Worm (Caenorhabditis elegans) whole organism, young adult: Measurements from ENCODE around the gene T04A6.2.

Experiments used
- B0336.3 ChIP-seq: fragments of 200-800 bp; sonication (Bioruptor generic); IDR thresholded peaks from 2 replicates; pipeline ENCODE4 v1.3.6; 2022; ENCODE audit warnings: missing genetic modification characterization, missing compliant biosample characterization
- C17E4.6 ChIP-seq: fragments of 200-800 bp; sonication (Bioruptor generic); IDR thresholded peaks from 2 replicates; pipeline ENCODE4 v1.3.6; 2022; ENCODE audit warnings: missing genetic modification reagents, missing genetic modification characterization, missing compliant biosample characterization
- D2030.7 ChIP-seq: fragments of 200-800 bp; sonication (Bioruptor generic); IDR thresholded peaks from 2 replicates; pipeline ENCODE4 v1.3.6; 2022; ENCODE audit warnings: missing genetic modification reagents, missing genetic modification characterization, missing compliant biosample characterization
- F10E7.11 ChIP-seq: sonication (generic microtip); optimal IDR thresholded peaks from 2 replicates; lab custom pipeline; 2017; ENCODE audit warnings: mild to moderate bottlenecking, missing genetic modification characterization, moderate library complexity, missing compliant biosample characterization
- F37B4.10 ChIP-seq: fragments of 200-800 bp; sonication (Bioruptor generic); IDR thresholded peaks from 2 replicates; pipeline ENCODE4 v1.3.6; 2022; ENCODE audit warnings: missing genetic modification characterization, missing compliant biosample characterization
- F39B2.1 ChIP-seq: fragments of 200-800 bp; sonication (Bioruptor generic); IDR thresholded peaks from 2 replicates; pipeline ENCODE4 v1.3.6; 2022; ENCODE audit warnings: missing genetic modification reagents, missing genetic modification characterization, missing compliant biosample characterization
- F55B11.4 ChIP-seq: sonication (generic microtip); optimal IDR thresholded peaks from 2 replicates; lab custom pipeline; 2016; ENCODE audit warnings: missing compliant biosample characterization, missing genetic modification characterization, borderline replicate concordance; ENCODE audit not compliant: insufficient read depth
- F57A8.1 ChIP-seq: fragments of 200-800 bp; sonication (Bioruptor generic); optimal IDR thresholded peaks from 2 replicates; lab custom pipeline; 2018; ENCODE audit warnings: mild to moderate bottlenecking, missing genetic modification characterization, moderate library complexity, missing compliant biosample characterization
- T07F8.4 ChIP-seq: sonication (generic microtip); optimal IDR thresholded peaks from 2 replicates; lab custom pipeline; 2016; ENCODE audit warnings: mild to moderate bottlenecking, missing genetic modification characterization, moderate library complexity, missing compliant biosample characterization
- T26A5.8 ChIP-seq: sonication (generic microtip); optimal IDR thresholded peaks from 2 replicates; lab custom pipeline; 2016; ENCODE audit warnings: missing genetic modification characterization, missing compliant biosample characterization
- Y56A3A.18 ChIP-seq: fragments of 200-800 bp; sonication (Bioruptor generic); IDR thresholded peaks from 2 replicates; pipeline ENCODE4 v1.3.6; 2022; ENCODE audit warnings: missing genetic modification reagents, missing genetic modification characterization, missing compliant biosample characterization
- Y67H2A.10 ChIP-seq: fragments of 200-800 bp; sonication (Bioruptor generic); conservative IDR thresholded peaks from 2 replicates; pipeline ENCODE4 v1.3.6; 2022; ENCODE audit warnings: missing genetic modification reagents, missing genetic modification characterization, missing compliant biosample characterization
- ama-1 ChIP-seq, 3 experiments: fragments of 150-350 bp in 1 of 3; sonication (generic microtip) in 2 of 3; optimal IDR thresholded peaks; 2 replicates each; lab custom pipeline; 2014 to 2018; ENCODE audit warnings: missing biosample characterization in 2 of 3, missing genetic modification characterization in 2 of 3, missing genetic modification reagents in 2 of 3
- aptf-2 ChIP-seq: fragments of 200-800 bp; sonication (Bioruptor generic); conservative IDR thresholded peaks from 2 replicates; pipeline ENCODE4 v1.3.6; 2022; ENCODE audit warnings: missing genetic modification reagents, missing genetic modification characterization, missing compliant biosample characterization
- aptf-3 ChIP-seq: fragments of 200-800 bp; sonication (Bioruptor generic); IDR thresholded peaks from 2 replicates; pipeline ENCODE4 v1.3.6; 2022; ENCODE audit warnings: missing genetic modification characterization, missing compliant biosample characterization
- attf-3 ChIP-seq: fragments of 200-800 bp; sonication (Bioruptor generic); conservative IDR thresholded peaks from 2 replicates; pipeline ENCODE4 v1.3.6; 2022; ENCODE audit warnings: missing genetic modification reagents, missing genetic modification characterization, missing compliant biosample characterization
- attf-5 ChIP-seq: fragments of 200-800 bp; sonication (Bioruptor generic); optimal IDR thresholded peaks from 2 replicates; lab custom pipeline; 2018; ENCODE audit warnings: mild to moderate bottlenecking, missing genetic modification characterization, missing compliant biosample characterization
- attf-6 ChIP-seq: fragments of 200-800 bp; sonication (Bioruptor generic); IDR thresholded peaks from 2 replicates; pipeline ENCODE4 v1.3.6; 2022; ENCODE audit warnings: missing genetic modification reagents, missing genetic modification characterization, missing compliant biosample characterization
- bed-1 ChIP-seq: fragments of 200-800 bp; sonication (Bioruptor generic); IDR thresholded peaks from 2 replicates; pipeline ENCODE4 v1.3.6; 2022; ENCODE audit warnings: missing genetic modification reagents, missing genetic modification characterization, missing compliant biosample characterization
- ceh-27 ChIP-seq: fragments of 200-800 bp; sonication (Bioruptor generic); optimal IDR thresholded peaks from 2 replicates; lab custom pipeline; 2018; ENCODE audit warnings: mild to moderate bottlenecking, missing genetic modification characterization, moderate library complexity, missing compliant biosample characterization
- die-1 ChIP-seq: sonication (generic microtip); optimal IDR thresholded peaks from 2 replicates; lab custom pipeline; 2016; ENCODE audit warnings: missing genotype, mild to moderate bottlenecking, missing genetic modification characterization, missing compliant biosample characterization
- dox-1 ChIP-seq: fragments of 200-800 bp; sonication (Bioruptor generic); IDR thresholded peaks from 2 replicates; pipeline ENCODE4 v1.3.6; 2022; ENCODE audit warnings: missing genetic modification reagents, missing genetic modification characterization, missing compliant biosample characterization
- dpff-1 ChIP-seq: sonication (generic microtip); optimal IDR thresholded peaks from 2 replicates; lab custom pipeline; 2017; ENCODE audit warnings: mild to moderate bottlenecking, missing genetic modification characterization, missing compliant biosample characterization
- dpl-1 ChIP-seq: fragments of 150-350 bp; optimal IDR thresholded peaks from 2 replicates; lab custom pipeline; 2014; ENCODE audit warnings: missing biosample characterization, missing genetic modification reagents, missing genetic modification characterization
- egl-18 ChIP-seq: fragments of 200-800 bp; sonication (Bioruptor generic); IDR thresholded peaks from 2 replicates; pipeline ENCODE4 v1.3.6; 2022; ENCODE audit warnings: missing genetic modification reagents, missing genetic modification characterization, missing compliant biosample characterization
- egrh-3 ChIP-seq: fragments of 200-800 bp; sonication (Bioruptor generic); IDR thresholded peaks from 2 replicates; pipeline ENCODE4 v1.3.6; 2022; ENCODE audit warnings: missing genetic modification reagents, missing genetic modification characterization, missing compliant biosample characterization
- hmg-1.2 ChIP-seq: fragments of 200-800 bp; sonication (Bioruptor generic); IDR thresholded peaks from 2 replicates; pipeline ENCODE4 v1.3.6; 2022; ENCODE audit warnings: missing genetic modification reagents, missing genetic modification characterization, missing compliant biosample characterization
- hmg-20 ChIP-seq: fragments of 200-800 bp; sonication (Bioruptor generic); IDR thresholded peaks from 2 replicates; pipeline ENCODE4 v1.3.6; 2022; ENCODE audit warnings: missing genetic modification reagents, missing genetic modification characterization, missing compliant biosample characterization
- hrde-1 ChIP-seq: sonication (generic microtip); optimal IDR thresholded peaks from 2 replicates; lab custom pipeline; 2016; ENCODE audit warnings: missing genetic modification characterization, mild to moderate bottlenecking, missing compliant biosample characterization, moderate library complexity, missing genotype, missing genetic modification reagents, borderline replicate concordance
- lin-26 ChIP-seq: fragments of 200-800 bp; sonication (Bioruptor generic); IDR thresholded peaks from 2 replicates; pipeline ENCODE4 v1.3.6; 2022; ENCODE audit warnings: missing genetic modification reagents, missing genetic modification characterization, missing compliant biosample characterization
- lin-40 ChIP-seq: sonication (generic microtip); optimal IDR thresholded peaks from 2 replicates; lab custom pipeline; 2016; ENCODE audit warnings: missing genetic modification characterization, mild to moderate bottlenecking, missing compliant biosample characterization, missing genotype, missing genetic modification reagents
- lin-54 ChIP-seq: fragments of 200-800 bp; sonication (Bioruptor generic); optimal IDR thresholded peaks from 2 replicates; lab custom pipeline; 2018; ENCODE audit warnings: mild to moderate bottlenecking, missing genetic modification characterization, missing compliant biosample characterization
- madf-3 ChIP-seq: fragments of 200-800 bp; sonication (Bioruptor generic); IDR thresholded peaks from 2 replicates; pipeline ENCODE4 v1.3.6; 2022; ENCODE audit warnings: missing genetic modification reagents, missing genetic modification characterization, missing compliant biosample characterization
- madf-6 ChIP-seq: fragments of 200-800 bp; sonication (Bioruptor generic); IDR thresholded peaks from 2 replicates; pipeline ENCODE4 v1.3.6; 2022; ENCODE audit warnings: missing genetic modification reagents, missing genetic modification characterization, missing compliant biosample characterization
- mel-28 ChIP-seq: sonication (generic microtip); optimal IDR thresholded peaks from 2 replicates; lab custom pipeline; 2016; ENCODE audit warnings: borderline replicate concordance, mild to moderate bottlenecking, missing genetic modification characterization, missing compliant biosample characterization
- nfya-2 ChIP-seq: fragments of 200-800 bp; sonication (Bioruptor generic); IDR thresholded peaks from 2 replicates; pipeline ENCODE4 v1.3.6; 2022; ENCODE audit warnings: missing genetic modification reagents, missing genetic modification characterization, missing compliant biosample characterization
- nfyb-1 ChIP-seq: fragments of 200-800 bp; sonication (Bioruptor generic); IDR thresholded peaks from 2 replicates; pipeline ENCODE4 v1.3.6; 2022; ENCODE audit warnings: missing genetic modification reagents, missing genetic modification characterization, missing compliant biosample characterization
- nhr-179 ChIP-seq: sonication (generic microtip); optimal IDR thresholded peaks from 2 replicates; lab custom pipeline; 2016; ENCODE audit warnings: mild to moderate bottlenecking, missing genetic modification characterization, missing compliant biosample characterization
- nhr-80 ChIP-seq: sonication (generic microtip); optimal IDR thresholded peaks from 2 replicates; lab custom pipeline; 2016; ENCODE audit warnings: missing genetic modification characterization, missing compliant biosample characterization
- rcor-1 ChIP-seq: fragments of 200-800 bp; sonication (Bioruptor generic); IDR thresholded peaks from 2 replicates; pipeline ENCODE4 v1.3.6; 2022; ENCODE audit warnings: missing genetic modification reagents, missing genetic modification characterization, missing compliant biosample characterization
- sdz-38 ChIP-seq: sonication (generic microtip); optimal IDR thresholded peaks from 2 replicates; lab custom pipeline; 2016; ENCODE audit warnings: missing genotype, missing genetic modification characterization, missing compliant biosample characterization
- sea-2 ChIP-seq: fragments of 200-800 bp; sonication (Bioruptor generic); IDR thresholded peaks from 2 replicates; pipeline ENCODE4 v1.3.6; 2022; ENCODE audit warnings: missing genetic modification characterization, missing compliant biosample characterization
- snpc-4 ChIP-seq, 5 experiments: fragments of 150-350 bp in 1 of 5; sonication (generic microtip) in 4 of 5; optimal IDR thresholded peaks; 2 replicates each; lab custom pipeline; 2014 to 2018; ENCODE audit warnings: missing genetic modification characterization in 5 of 5, missing biosample characterization in 3 of 5, antibody characterized with exemption in 2 of 5, mild to moderate bottlenecking in 2 of 5, missing compliant biosample characterization in 2 of 5, missing genotype in 2 of 5, moderate library complexity in 2 of 5, missing genetic modification reagents in 1 of 5
- somi-1 ChIP-seq: fragments of 200-800 bp; sonication (Bioruptor generic); optimal IDR thresholded peaks from 2 replicates; lab custom pipeline; 2018; ENCODE audit warnings: mild to moderate bottlenecking, missing genetic modification characterization, missing compliant biosample characterization
- xnd-1 ChIP-seq: sonication (generic microtip); optimal IDR thresholded peaks from 2 replicates; lab custom pipeline; 2016; ENCODE audit warnings: missing genotype, missing genetic modification reagents, missing genetic modification characterization, missing compliant biosample characterization
- ztf-22 ChIP-seq: fragments of 200-800 bp; sonication (Bioruptor generic); optimal IDR thresholded peaks from 2 replicates; lab custom pipeline; 2018; ENCODE audit warnings: mild to moderate bottlenecking, missing genetic modification characterization, moderate library complexity, missing compliant biosample characterization
- ztf-25 ChIP-seq: fragments of 200-800 bp; sonication (Bioruptor generic); IDR thresholded peaks from 2 replicates; pipeline ENCODE4 v1.3.6; 2022; ENCODE audit warnings: missing genetic modification reagents, missing genetic modification characterization, missing compliant biosample characterization
- ztf-6 ChIP-seq: fragments of 200-800 bp; sonication (Bioruptor generic); IDR thresholded peaks from 2 replicates; pipeline ENCODE4 v1.3.6; 2022; ENCODE audit warnings: missing genetic modification reagents, missing genetic modification characterization, missing compliant biosample characterization

The T04A6.2 gene

DNA sequence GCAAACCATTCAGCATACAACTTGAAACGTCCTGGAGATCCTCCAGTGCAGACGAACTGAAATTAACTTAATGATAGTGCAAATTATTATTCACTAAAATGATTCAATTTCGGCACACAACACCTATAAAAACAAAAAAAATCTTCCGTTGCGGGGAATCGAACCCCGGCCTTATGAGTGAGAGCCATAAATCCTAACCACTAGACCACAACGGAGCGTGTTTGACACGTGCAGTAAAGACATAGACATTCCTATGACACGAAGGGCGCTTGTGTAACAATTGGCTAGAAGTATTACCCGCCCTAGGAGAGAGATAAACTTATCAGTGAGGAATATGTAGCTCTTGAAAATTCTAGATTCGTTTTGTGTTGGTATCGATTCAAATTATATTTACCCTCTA, 27.4 kb downstream of the T04A6.2 start (continued):
- TF ChIP-seq F57A8.1 (GFP tag; lab: Kevin White, UChicago), result no peak
- TF ChIP-seq T07F8.4, result no peak
- TF ChIP-seq sea-2, result no peak
- no peak for TF ChIP-seq egl-18 (GFP tag; lab: Robert Waterston, UW)
- no peak for TF ChIP-seq xnd-1 (tag; lab: Kevin White, UChicago)
- peak; percentile 80; the same call in 1 of the 2 replicates for TF ChIP-seq Y56A3A.18 (GFP tag; lab: Robert Waterston, UW)
- no peak for TF ChIP-seq attf-6
- TF ChIP-seq die-1, result peak; percentile 38
- TF ChIP-seq hrde-1 (tag; lab: Kevin White, UChicago), result peak; percentile 5
- TF ChIP-seq nhr-80, result peak; percentile 25
- TF ChIP-seq dpl-1 (GFP tag; lab: Kevin White, UChicago), result peak; percentile 19
- no peak for TF ChIP-seq egrh-3 (GFP tag; lab: Robert Waterston, UW)
- no peak for TF ChIP-seq bed-1
- TF ChIP-seq hmg-1.2 (GFP tag; lab: Robert Waterston, UW), result peak; percentile 47
- TF ChIP-seq F39B2.1, result no peak
- no peak for TF ChIP-seq F10E7.11 (tag; lab: Kevin White, UChicago)
- peak; percentile 65; the same call in 1 of the 2 replicates for TF ChIP-seq hmg-20
- TF ChIP-seq madf-6 (GFP tag; lab: Robert Waterston, UW), result peak; percentile 58
- no peak for TF ChIP-seq mel-28 (tag; lab: Kevin White, UChicago)
- 0 out of 2 replicates have a peak, but pooled peaks have one; percentile 20 for TF ChIP-seq D2030.7 (GFP tag; lab: Robert Waterston, UW)
- peak; percentile 71; the same call in 1 of the 2 replicates for TF ChIP-seq aptf-3
- no peak for TF ChIP-seq dpff-1 (tag; lab: Kevin White, UChicago)
- TF ChIP-seq T26A5.8 (tag; lab: Kevin White, UChicago), result no peak
- no peak for TF ChIP-seq nfya-2 (GFP tag; lab: Robert Waterston, UW)
- TF ChIP-seq snpc-4 (GFP tag; optimal IDR thresholded peaks at IDR 0.05; lab: Kevin White, UChicago), result no peak
- TF ChIP-seq snpc-4 (tag; optimal IDR thresholded peaks at IDR 0.05; lab: Kevin White, UChicago), result no peak
- TF ChIP-seq B0336.3 (GFP tag; lab: Robert Waterston, UW), result no peak
- TF ChIP-seq aptf-2, result no peak
- 0 out of 2 replicates have a peak, but pooled peaks have one; percentile 39 for TF ChIP-seq C17E4.6 (GFP tag; lab: Robert Waterston, UW)
- no peak for TF ChIP-seq sdz-38 (tag; lab: Kevin White, UChicago)
- no peak for TF ChIP-seq ztf-6 (GFP tag; lab: Robert Waterston, UW)
- no peak for TF ChIP-seq Y67H2A.10
- no peak for TF ChIP-seq F55B11.4 (tag; lab: Kevin White, UChicago)
- TF ChIP-seq somi-1 (GFP tag; lab: Kevin White, UChicago), result no peak
- peak; percentile 34 for TF ChIP-seq ceh-27 (GFP tag; lab: Kevin White, UChicago)
- no peak for TF ChIP-seq attf-3 (GFP tag; lab: Robert Waterston, UW)
- peak; percentile 47 for TF ChIP-seq attf-5 (GFP tag; lab: Kevin White, UChicago)
- TF ChIP-seq F37B4.10, result no peak
- no peak for TF ChIP-seq nhr-179
- peak; percentile 29; the same call in 1 of the 2 replicates for TF ChIP-seq dox-1 (GFP tag; lab: Robert Waterston, UW)
- TF ChIP-seq rcor-1 (GFP tag; lab: Robert Waterston, UW), result peak; percentile 49
- peak; percentile 42 for TF ChIP-seq lin-40 (tag; lab: Kevin White, UChicago)
- no peak for TF ChIP-seq ama-1 (optimal IDR thresholded peaks at IDR 0.05; lab: Kevin White, UChicago)
- TF ChIP-seq ama-1 (GFP tag; optimal IDR thresholded peaks at IDR 0.05; lab: Kevin White, UChicago), result peak in 1 of 2 experiments; percentile 37
- TF ChIP-seq nfyb-1 (GFP tag; lab: Robert Waterston, UW), result peak; percentile 63; the same call in 1 of the 2 replicates
- TF ChIP-seq madf-3 (GFP tag; lab: Robert Waterston, UW), result 0 out of 2 replicates have a peak, but pooled peaks have one; percentile 14
- TF ChIP-seq ztf-22 (GFP tag; lab: Kevin White, UChicago), result no peak
- 0 out of 2 replicates have a peak, but pooled peaks have one; percentile 34 for TF ChIP-seq ztf-25
- TF ChIP-seq lin-54 (GFP tag; lab: Kevin White, UChicago), result peak; percentile 20
- peak; percentile 77; the same call in 1 of the 2 replicates for TF ChIP-seq lin-26 (GFP tag; lab: Robert Waterston, UW)
